Worm (Caenorhabditis elegans) whole organism, young adult: ENCODE results near the gene cyp-25A4.

Source experiments
- ama-1 ChIP-seq, 3 experiments: fragments of 150-350 bp in 1 of 3; sonication (generic microtip) in 2 of 3; optimal IDR thresholded peaks; 2 replicates each; lab custom pipeline; 2014 to 2018; ENCODE audit warnings: missing biosample characterization in 2 of 3, missing genetic modification characterization in 2 of 3, missing genetic modification reagents in 2 of 3
- hmg-1.2 ChIP-seq: fragments of 200-800 bp; sonication (Bioruptor generic); IDR thresholded peaks from 2 replicates; pipeline ENCODE4 v1.3.6; 2022; ENCODE audit warnings: missing genetic modification reagents, missing genetic modification characterization, missing compliant biosample characterization
- madf-6 ChIP-seq: fragments of 200-800 bp; sonication (Bioruptor generic); IDR thresholded peaks from 2 replicates; pipeline ENCODE4 v1.3.6; 2022; ENCODE audit warnings: missing genetic modification reagents, missing genetic modification characterization, missing compliant biosample characterization
- nhr-90 ChIP-seq: sonication (generic microtip); optimal IDR thresholded peaks from 2 replicates; lab custom pipeline; 2016; ENCODE audit warnings: missing genotype, mild to moderate bottlenecking, missing genetic modification characterization, missing compliant biosample characterization
- sptf-2 ChIP-seq: fragments of 200-800 bp; sonication (Bioruptor generic); optimal IDR thresholded peaks from 2 replicates; lab custom pipeline; 2018; ENCODE audit warnings: mild to moderate bottlenecking, missing genetic modification characterization, missing compliant biosample characterization

- no peak for TF ChIP-seq hmg-1.2 (GFP tag; lab: Robert Waterston, UW)
- no peak for TF ChIP-seq sptf-2 (GFP tag; lab: Kevin White, UChicago)
- no peak for TF ChIP-seq madf-6 (GFP tag; lab: Robert Waterston, UW)
- TF ChIP-seq nhr-90 (tag; lab: Kevin White, UChicago), result no peak
- TF ChIP-seq ama-1 (optimal IDR thresholded peaks at IDR 0.05; lab: Kevin White, UChicago), result no peak
- TF ChIP-seq ama-1 (GFP tag; optimal IDR thresholded peaks at IDR 0.05; lab: Kevin White, UChicago), result no peak
Measured at ce11 chrIII:3839635-3840034, 12.2 kb downstream of the cyp-25A4 start, which contains the start of gene cyp-25A3.
